Fruit fly (Drosophila melanogaster) whole organism, wandering third instar larva: Measurements from ENCODE around the gene CG13398.

ENCODE experiments used
- CG9705 ChIP-seq: fragments of 200-800 bp; sonication (Bioruptor generic); optimal IDR thresholded peaks from 2 replicates; lab custom pipeline; 2018; ENCODE audit warnings: missing biosample characterization, mild to moderate bottlenecking, missing genetic modification characterization
- CrebA ChIP-seq: fragments of 200-800 bp; sonication (Bioruptor generic); optimal IDR thresholded peaks from 2 replicates; lab custom pipeline; 2016; ENCODE audit warnings: missing biosample characterization, mild to moderate bottlenecking, missing genetic modification characterization, borderline replicate concordance
- Dfd ChIP-seq: fragments of >200 bp; optimal IDR thresholded peaks from 2 replicates; lab custom pipeline; 2017; ENCODE audit warnings: missing biosample characterization, missing genetic modification characterization
- Dif ChIP-seq: fragments of 200-275, 200-300 bp; sonication (Bioruptor generic); optimal IDR thresholded peaks from 2 replicates; lab custom pipeline; 2018; ENCODE audit warnings: missing biosample characterization, missing genetic modification characterization; ENCODE audit not compliant: partially characterized antibody
- GATAd ChIP-seq: sonication (Bioruptor generic); optimal IDR thresholded peaks from 2 replicates; lab custom pipeline; 2016; ENCODE audit warnings: missing biosample characterization, missing genetic modification characterization
- HLH106 ChIP-seq: fragments of 200-800 bp; optimal IDR thresholded peaks from 3 replicates; lab custom pipeline; 2019; ENCODE audit warnings: missing biosample characterization, mild to moderate bottlenecking, missing genetic modification characterization, moderate library complexity
- Hnf4 ChIP-seq: fragments of 200-800 bp; sonication (Bioruptor generic); optimal IDR thresholded peaks from 2 replicates; lab custom pipeline; 2016; ENCODE audit warnings: missing biosample characterization, mild to moderate bottlenecking, missing genetic modification characterization
- Hr83 ChIP-seq: fragments of 200-300 bp; sonication (Bioruptor generic); optimal IDR thresholded peaks from 2 replicates; lab custom pipeline; 2016; ENCODE audit warnings: missing biosample characterization, mild to moderate bottlenecking, missing genetic modification characterization, moderate library complexity; ENCODE audit not compliant: poor library complexity, severe bottlenecking
- Jra ChIP-seq: sonication (Bioruptor generic); optimal IDR thresholded peaks from 2 replicates; lab custom pipeline; 2016; ENCODE audit warnings: missing biosample characterization, missing genetic modification characterization
- Myc ChIP-seq: fragments of >200 bp; optimal IDR thresholded peaks from 2 replicates; lab custom pipeline; 2017
- OdsH ChIP-seq: fragments of 200-800 bp; sonication (Bioruptor generic); optimal IDR thresholded peaks from 2 replicates; lab custom pipeline; 2016; ENCODE audit warnings: missing biosample characterization, mild to moderate bottlenecking, missing genetic modification characterization
- Rel ChIP-seq, 2 experiments: fragments of 200-800 bp; sonication (Bioruptor generic) in 1 of 2; optimal IDR thresholded peaks; 2 replicates in 1 of 2; 3 replicates in 1 of 2; lab custom pipeline; 2016 to 2019; ENCODE audit warnings: mild to moderate bottlenecking in 2 of 2, missing biosample characterization in 2 of 2, missing genetic modification characterization in 2 of 2, moderate library complexity in 1 of 2
- Sp1 ChIP-seq: fragments of 200-800 bp; sonication (Bioruptor generic); optimal IDR thresholded peaks from 3 replicates; lab custom pipeline; 2019; ENCODE audit warnings: missing biosample characterization, mild to moderate bottlenecking, missing genetic modification characterization, moderate library complexity
- Vsx2 ChIP-seq: fragments of 200-300, 225-300 bp; sonication (Bioruptor generic); optimal IDR thresholded peaks from 2 replicates; lab custom pipeline; 2018; ENCODE audit warnings: missing biosample characterization, missing genetic modification characterization; ENCODE audit not compliant: partially characterized antibody
- br ChIP-seq: fragments of 200-800 bp; sonication (Bioruptor generic); optimal IDR thresholded peaks from 2 replicates; lab custom pipeline; 2016; ENCODE audit warnings: missing biosample characterization, missing genetic modification characterization
- brk ChIP-seq: fragments of 200-800 bp; sonication (Bioruptor generic); optimal IDR thresholded peaks from 2 replicates; lab custom pipeline; 2016; ENCODE audit warnings: missing biosample characterization, mild to moderate bottlenecking, missing genetic modification characterization
- dl ChIP-seq, 2 experiments: fragments of 175-275, 200-275 bp in 1 of 2; fragments of 200-275 bp in 1 of 2; sonication (Bioruptor generic); optimal IDR thresholded peaks; lab custom pipeline; 2018; ENCODE audit warnings: mild to moderate bottlenecking in 2 of 2, missing biosample characterization in 2 of 2, missing genetic modification characterization in 2 of 2, moderate library complexity in 2 of 2; ENCODE audit not compliant: partially characterized antibody in 2 of 2, insufficient read depth in 1 of 2
- dmrt93B ChIP-seq: fragments of 200-800 bp; sonication (Bioruptor generic); optimal IDR thresholded peaks from 2 replicates; lab custom pipeline; 2018; ENCODE audit warnings: missing biosample characterization, mild to moderate bottlenecking, missing genetic modification characterization
- dsf ChIP-seq: sonication (Bioruptor generic); optimal IDR thresholded peaks from 2 replicates; lab custom pipeline; 2016; ENCODE audit warnings: missing biosample characterization, missing genetic modification characterization, borderline replicate concordance
- ey ChIP-seq: fragments of 200-800 bp; sonication (Bioruptor generic); optimal IDR thresholded peaks from 2 replicates; lab custom pipeline; 2016; ENCODE audit warnings: missing biosample characterization, missing genetic modification characterization
- foxo ChIP-seq, 2 experiments: fragments of 200-800 bp; sonication (Bioruptor generic); optimal IDR thresholded peaks; 2 replicates in 1 of 2; 3 replicates in 1 of 2; lab custom pipeline; 2016 to 2017; ENCODE audit warnings: missing biosample characterization in 2 of 2, missing genetic modification characterization in 2 of 2
- fru ChIP-seq: fragments of 200-800 bp; sonication (Bioruptor generic); optimal IDR thresholded peaks from 3 replicates; lab custom pipeline; 2016; ENCODE audit warnings: missing biosample characterization, mild to moderate bottlenecking, missing genetic modification characterization
- h ChIP-seq: fragments of 200-800 bp; sonication (Bioruptor generic); optimal IDR thresholded peaks from 3 replicates; lab custom pipeline; 2016; ENCODE audit warnings: missing biosample characterization, mild to moderate bottlenecking, missing genetic modification characterization
- jim ChIP-seq: fragments of 175-275, 200-325 bp; sonication (Bioruptor generic); optimal IDR thresholded peaks from 2 replicates; lab custom pipeline; 2016; ENCODE audit warnings: missing biosample characterization, mild to moderate bottlenecking, missing genetic modification characterization
- lola ChIP-seq: fragments of >200 bp; optimal IDR thresholded peaks from 2 replicates; lab custom pipeline; 2017; ENCODE audit warnings: missing biosample characterization, missing genetic modification characterization
- psq ChIP-seq: fragments of 200-800 bp; sonication (Bioruptor generic); optimal IDR thresholded peaks from 3 replicates; lab custom pipeline; 2017; ENCODE audit warnings: missing biosample characterization, mild to moderate bottlenecking, missing genetic modification characterization, moderate library complexity
- rgr ChIP-seq: fragments of 200-800 bp; sonication (Bioruptor generic); optimal IDR thresholded peaks from 3 replicates; lab custom pipeline; 2016; ENCODE audit warnings: missing biosample characterization, mild to moderate bottlenecking, missing genetic modification characterization
- sage ChIP-seq: fragments of 200-800 bp; sonication (Bioruptor generic); optimal IDR thresholded peaks from 2 replicates; lab custom pipeline; 2016; ENCODE audit warnings: missing biosample characterization, mild to moderate bottlenecking, missing genetic modification characterization
- sv ChIP-seq: fragments of 200-800 bp; sonication (Bioruptor generic); optimal IDR thresholded peaks from 3 replicates; lab custom pipeline; 2016; ENCODE audit warnings: missing biosample characterization, missing genetic modification characterization
- tai ChIP-seq: sonication (Bioruptor generic); optimal IDR thresholded peaks from 2 replicates; lab custom pipeline; 2016; ENCODE audit warnings: missing biosample characterization, missing genetic modification characterization
- usp ChIP-seq: fragments of >200 bp; optimal IDR thresholded peaks from 2 replicates; lab custom pipeline; 2017; ENCODE audit warnings: missing biosample characterization, missing genetic modification characterization
- woc ChIP-seq: sonication (Bioruptor generic); optimal IDR thresholded peaks from 2 replicates; lab custom pipeline; 2016; ENCODE audit warnings: missing biosample characterization, mild to moderate bottlenecking, missing genetic modification characterization

Gene CG13398

dm6 chr2L:8419382-8419940 is 4.4 kb upstream of the CG13398 start:
- TF ChIP-seq Rel (GFP tag; optimal IDR thresholded peaks at IDR 0.05; lab: Kevin White, UChicago) (no peak), Rel (tag; optimal IDR thresholded peaks at IDR 0.05; lab: Kevin White, UChicago) (peak; percentile 89), Vsx2 (no peak), woc (GFP tag; lab: Kevin White, UChicago) (no peak), psq (GFP tag; lab: Kevin White, UChicago) (peak; percentile 85), Hr83 (GFP tag; lab: Kevin White, UChicago) (no peak), lola (GFP tag; lab: Kevin White, UChicago) (no peak), fru (GFP tag; lab: Kevin White, UChicago) (no peak), ey (GFP tag; lab: Kevin White, UChicago) (no peak), GATAd (GFP tag; lab: Kevin White, UChicago) (no peak), sv (GFP tag; lab: Kevin White, UChicago) (no peak), dl (GFP tag; optimal IDR thresholded peaks at IDR 0.05; lab: Kevin White, UChicago; ENCODE audit: insufficient read depth in 1 of 2, partially characterized antibody in 2 of 2) (peak in 1 of 2 experiments; percentile 24), Dif (no peak), Hnf4 (GFP tag; lab: Kevin White, UChicago) (no peak), br (GFP tag; lab: Kevin White, UChicago) (no peak), CrebA (GFP tag; lab: Kevin White, UChicago) (no peak), Dfd (peak; percentile 21), dmrt93B (GFP tag; lab: Kevin White, UChicago) (no peak), CG9705 (no peak), Sp1 (peak; percentile 27)

- TF ChIP-seq Dif, result no peak
Measured at dm6 chr2L:8418113-8418885, 3.2 kb upstream of the CG13398 start.

dm6 chr2L:8417562-8417961 is 2.5 kb upstream of the CG13398 start:
- TF ChIP-seq jim (GFP tag; lab: Kevin White, UChicago), result no peak
- no peak for TF ChIP-seq Jra (GFP tag; lab: Kevin White, UChicago)
- TF ChIP-seq ey (GFP tag; lab: Kevin White, UChicago), result no peak
- TF ChIP-seq dsf, result no peak
- TF ChIP-seq rgr (GFP tag; lab: Kevin White, UChicago), result peak; percentile 26
- TF ChIP-seq lola (GFP tag; lab: Kevin White, UChicago), result no peak
- TF ChIP-seq Dif, result no peak
- TF ChIP-seq usp (GFP tag; lab: Kevin White, UChicago), result no peak
- TF ChIP-seq foxo (GFP tag; optimal IDR thresholded peaks at IDR 0.05; lab: Kevin White, UChicago), result peak in 1 of 2 experiments; percentile 5
- TF ChIP-seq h (GFP tag; lab: Kevin White, UChicago), result peak; percentile 12
- no peak for TF ChIP-seq psq (GFP tag; lab: Kevin White, UChicago)
- no peak for TF ChIP-seq Rel (GFP tag; optimal IDR thresholded peaks at IDR 0.05; lab: Kevin White, UChicago)
- TF ChIP-seq Rel (tag; optimal IDR thresholded peaks at IDR 0.05; lab: Kevin White, UChicago), result peak; percentile 48
- TF ChIP-seq dl (GFP tag; optimal IDR thresholded peaks at IDR 0.05; lab: Kevin White, UChicago; ENCODE audit: insufficient read depth in 1 of 2, partially characterized antibody in 2 of 2), result no peak
- no peak for TF ChIP-seq tai (GFP tag; lab: Kevin White, UChicago)
- TF ChIP-seq woc (GFP tag; lab: Kevin White, UChicago), result no peak
- TF ChIP-seq sage (GFP tag; lab: Kevin White, UChicago), result no peak
- no peak for TF ChIP-seq fru (GFP tag; lab: Kevin White, UChicago)
- peak; percentile 11 for TF ChIP-seq Hr83 (GFP tag; lab: Kevin White, UChicago)
- TF ChIP-seq dmrt93B (GFP tag; lab: Kevin White, UChicago), result no peak
- peak; percentile 21 for TF ChIP-seq Sp1
- TF ChIP-seq HLH106 (tag; lab: Kevin White, UChicago), result peak; percentile 5
- TF ChIP-seq Hnf4 (GFP tag; lab: Kevin White, UChicago), result peak; percentile 6
- peak; percentile 41 for TF ChIP-seq OdsH (GFP tag; lab: Kevin White, UChicago)
- no peak for TF ChIP-seq GATAd (GFP tag; lab: Kevin White, UChicago)
- TF ChIP-seq Myc (lab: Kevin White, UChicago), result no peak
- no peak for TF ChIP-seq br (GFP tag; lab: Kevin White, UChicago)
- no peak for TF ChIP-seq brk (GFP tag; lab: Kevin White, UChicago)
- TF ChIP-seq sv (GFP tag; lab: Kevin White, UChicago), result no peak
